Fruit fly (Drosophila melanogaster) Kc167 (cell line): ENCODE data around the gene CG17834.

ENCODE experiments used
- Sin3A ChIP-seq: fragments of >200 bp; optimal IDR thresholded peaks from 2 replicates; lab custom pipeline; 2018; ENCODE audit warnings: missing external identifiers
- psq ChIP-seq: fragments of >200 bp; optimal IDR thresholded peaks from 2 replicates; lab custom pipeline; 2017; ENCODE audit warnings: missing external identifiers

DNA sequence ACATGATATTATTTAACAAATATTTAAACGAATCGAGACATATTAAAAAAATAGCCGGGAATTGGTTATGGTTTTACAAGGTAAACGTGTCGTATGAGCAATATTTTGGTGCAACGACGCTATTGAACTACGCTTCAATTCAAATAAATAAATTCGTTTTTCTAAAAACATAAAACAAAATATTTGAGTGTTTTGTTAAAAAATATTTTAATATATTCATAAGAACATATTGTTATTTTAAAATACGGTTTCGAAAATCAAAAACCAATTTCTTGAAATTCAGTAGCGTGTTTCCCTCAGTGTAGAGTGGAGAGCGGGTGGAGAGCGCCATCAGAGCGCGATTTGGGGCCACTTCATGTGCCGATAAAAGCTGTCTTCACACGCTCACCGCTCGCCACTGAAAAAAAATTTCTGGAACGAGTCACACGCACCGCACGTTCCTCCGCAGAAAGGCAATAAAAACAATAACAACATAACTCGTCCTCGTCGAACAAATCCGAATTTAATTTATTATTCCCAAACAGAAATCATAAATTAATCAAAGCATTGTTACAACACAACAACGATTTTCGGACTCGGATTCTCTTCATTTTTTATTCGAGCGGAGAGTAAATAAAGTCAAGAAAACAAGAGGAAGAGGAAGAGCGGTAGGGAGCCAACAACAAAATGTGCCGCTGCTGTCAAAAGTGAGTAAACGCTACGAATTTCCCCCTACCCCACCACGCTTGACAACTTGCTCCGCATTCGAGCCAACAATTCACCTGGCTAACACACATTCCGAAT, 6.6 kb downstream of the CG17834 start:
- TF ChIP-seq Sin3A (no peak), psq (lab: Kevin White, UChicago) (no peak)
